Worm (Caenorhabditis elegans) whole organism, L1 larva: ENCODE measurements around the gene F20B6.6.

Experiments
- C04F5.9 ChIP-seq: sonication (generic microtip); optimal IDR thresholded peaks from 2 replicates; lab custom pipeline; 2016; ENCODE audit warnings: missing genetic modification characterization, missing compliant biosample characterization
- C16A3.4 ChIP-seq: fragments of 150-350 bp; optimal IDR thresholded peaks from 2 replicates; lab custom pipeline; 2014; ENCODE audit warnings: missing biosample characterization, missing genetic modification characterization
- C34B4.2 ChIP-seq: sonication (generic microtip); optimal IDR thresholded peaks from 2 replicates; lab custom pipeline; 2017; ENCODE audit warnings: mild to moderate bottlenecking, missing genetic modification characterization, missing compliant biosample characterization
- F16B12.6 ChIP-seq: fragments of 150-350 bp; optimal IDR thresholded peaks from 2 replicates; lab custom pipeline; 2014; ENCODE audit warnings: missing biosample characterization, missing genetic modification characterization
- Y116A8C.19 ChIP-seq: sonication (generic microtip); optimal IDR thresholded peaks from 2 replicates; lab custom pipeline; 2016; ENCODE audit warnings: missing compliant biosample characterization, missing genetic modification characterization, borderline replicate concordance
- aha-1 ChIP-seq: fragments of 150-350 bp; optimal IDR thresholded peaks from 2 replicates; lab custom pipeline; 2014; ENCODE audit warnings: missing biosample characterization, missing genetic modification characterization
- alr-1 ChIP-seq: fragments of 200-800 bp; sonication (Bioruptor generic); optimal IDR thresholded peaks from 2 replicates; lab custom pipeline; 2018; ENCODE audit warnings: borderline replicate concordance, mild to moderate bottlenecking, missing genetic modification characterization, missing compliant biosample characterization
- ama-1 ChIP-seq: fragments of 150-350 bp; optimal IDR thresholded peaks from 2 replicates; lab custom pipeline; 2014
- ceh-63 ChIP-seq: fragments of 200-800 bp; sonication (Bioruptor generic); optimal IDR thresholded peaks from 2 replicates; lab custom pipeline; 2018; ENCODE audit warnings: mild to moderate bottlenecking, missing genetic modification characterization, missing compliant biosample characterization
- ceh-8 ChIP-seq: fragments of 200-800 bp; sonication (Bioruptor generic); optimal IDR thresholded peaks from 2 replicates; lab custom pipeline; 2018; ENCODE audit warnings: mild to moderate bottlenecking, missing genetic modification characterization, moderate library complexity, missing compliant biosample characterization
- ces-1 ChIP-seq: fragments of 150-350 bp; optimal IDR thresholded peaks from 2 replicates; lab custom pipeline; 2014; ENCODE audit warnings: missing biosample characterization, missing genetic modification reagents, missing genetic modification characterization
- dpl-1 ChIP-seq, 3 experiments: fragments of 150-350 bp in 2 of 3; sonication (generic microtip) in 1 of 3; optimal IDR thresholded peaks; 2 replicates each; lab custom pipeline; 2014 to 2017; ENCODE audit warnings: missing biosample characterization in 3 of 3, missing genetic modification characterization in 3 of 3, missing genetic modification reagents in 3 of 3
- dsc-1 ChIP-seq: sonication (generic microtip); optimal IDR thresholded peaks from 2 replicates; lab custom pipeline; 2016; ENCODE audit warnings: mild to moderate bottlenecking, missing genetic modification characterization, missing compliant biosample characterization
- efl-1 ChIP-seq, 4 experiments: fragments of 150-350 bp; optimal IDR thresholded peaks in 3 of 4; peaks in 1 of 4; 1 replicate in 1 of 4; 2 replicates in 3 of 4; lab custom pipeline; 2014; ENCODE audit warnings: missing biosample characterization in 2 of 4, missing genetic modification characterization in 2 of 4, missing genetic modification reagents in 2 of 4
- egl-13 ChIP-seq: sonication (generic microtip); optimal IDR thresholded peaks from 2 replicates; lab custom pipeline; 2016; ENCODE audit warnings: missing genotype, missing genetic modification reagents, missing genetic modification characterization, missing compliant biosample characterization
- egl-27 ChIP-seq, 2 experiments: fragments of 150-350 bp in 1 of 2; sonication (generic microtip); optimal IDR thresholded peaks; 3 replicates each; lab custom pipeline; 2017 to 2018; ENCODE audit warnings: missing biosample characterization in 2 of 2, missing genetic modification characterization in 2 of 2, missing genetic modification reagents in 2 of 2
- elt-2 ChIP-seq: sonication (generic microtip); optimal IDR thresholded peaks from 2 replicates; lab custom pipeline; 2016; ENCODE audit warnings: missing genetic modification characterization, mild to moderate bottlenecking, inconsistent platforms, missing compliant biosample characterization, missing genetic modification reagents
- ets-5 ChIP-seq: fragments of 200-800 bp; sonication (Bioruptor generic); IDR thresholded peaks from 2 replicates; pipeline ENCODE4 v1.3.6; 2022; ENCODE audit warnings: missing genetic modification characterization, missing compliant biosample characterization
- fkh-10 ChIP-seq: sonication (generic microtip); optimal IDR thresholded peaks from 2 replicates; lab custom pipeline; 2017; ENCODE audit warnings: missing biosample characterization, missing genetic modification reagents, missing genetic modification characterization
- fkh-4 ChIP-seq: sonication (generic microtip); optimal IDR thresholded peaks from 2 replicates; lab custom pipeline; 2016; ENCODE audit warnings: missing compliant biosample characterization, missing genetic modification characterization, borderline replicate concordance
- fkh-8 ChIP-seq: sonication (generic microtip); optimal IDR thresholded peaks from 2 replicates; lab custom pipeline; 2016; ENCODE audit warnings: mild to moderate bottlenecking, missing genetic modification characterization, missing compliant biosample characterization
- grh-1 ChIP-seq: fragments of 200-800 bp; sonication (Bioruptor generic); IDR thresholded peaks from 2 replicates; pipeline ENCODE4 v1.3.6; 2022; ENCODE audit warnings: missing genetic modification reagents, missing genetic modification characterization, missing compliant biosample characterization
- hlh-17 ChIP-seq: fragments of 200-800 bp; sonication (Bioruptor generic); optimal IDR thresholded peaks from 2 replicates; lab custom pipeline; 2018; ENCODE audit warnings: missing genetic modification characterization, mild to moderate bottlenecking, missing compliant biosample characterization, moderate library complexity, borderline replicate concordance
- hpl-2 ChIP-seq: fragments of 150-350 bp; optimal IDR thresholded peaks from 2 replicates; lab custom pipeline; 2014; ENCODE audit warnings: missing biosample characterization, missing genetic modification reagents, missing genetic modification characterization
- jun-1 ChIP-seq: fragments of 150-350 bp; optimal IDR thresholded peaks from 2 replicates; lab custom pipeline; 2014; ENCODE audit warnings: missing biosample characterization, missing genetic modification reagents, missing genetic modification characterization
- lin-35 ChIP-seq, 2 experiments: fragments of 150-350 bp; optimal IDR thresholded peaks; 2 replicates each; lab custom pipeline; 2014; ENCODE audit warnings: missing biosample characterization in 2 of 2, missing genetic modification characterization in 2 of 2, missing genetic modification reagents in 2 of 2
- lin-39 ChIP-seq: fragments of 150-350 bp; optimal IDR thresholded peaks from 2 replicates; lab custom pipeline; 2014; ENCODE audit warnings: missing biosample characterization, missing genetic modification reagents, missing genetic modification characterization
- lir-3 ChIP-seq: sonication (generic microtip); optimal IDR thresholded peaks from 2 replicates; lab custom pipeline; 2016; ENCODE audit warnings: mild to moderate bottlenecking, missing genetic modification characterization, moderate library complexity, missing compliant biosample characterization; ENCODE audit not compliant: poor library complexity
- mef-2 ChIP-seq: fragments of 150-350 bp; optimal IDR thresholded peaks from 2 replicates; lab custom pipeline; 2014; ENCODE audit warnings: missing biosample characterization, missing genetic modification characterization
- mep-1 ChIP-seq: fragments of 150-350 bp; optimal IDR thresholded peaks from 2 replicates; lab custom pipeline; 2014; ENCODE audit warnings: missing biosample characterization, missing genetic modification characterization
- nhr-11 ChIP-seq: fragments of 150-350 bp; optimal IDR thresholded peaks from 2 replicates; lab custom pipeline; 2014; ENCODE audit warnings: missing biosample characterization, missing genetic modification characterization
- nhr-28 ChIP-seq: fragments of 150-350 bp; optimal IDR thresholded peaks from 2 replicates; lab custom pipeline; 2014; ENCODE audit warnings: missing biosample characterization, missing genetic modification characterization
- nhr-76 ChIP-seq: sonication (generic microtip); optimal IDR thresholded peaks from 2 replicates; lab custom pipeline; 2017; ENCODE audit warnings: missing biosample characterization, missing genetic modification characterization
- nhr-85 ChIP-seq: sonication (generic microtip); peaks from one replicate; lab custom pipeline; 2016; ENCODE audit warnings: missing genetic modification characterization, inconsistent platforms, missing compliant biosample characterization
- nhr-90 ChIP-seq: sonication (generic microtip); optimal IDR thresholded peaks from 2 replicates; lab custom pipeline; 2016; ENCODE audit warnings: mild to moderate bottlenecking, missing genetic modification characterization, missing compliant biosample characterization; ENCODE audit not compliant: poor library complexity
- pax-3 ChIP-seq: fragments of 200-800 bp; sonication (Bioruptor generic); optimal IDR thresholded peaks from 2 replicates; lab custom pipeline; 2018; ENCODE audit warnings: mild to moderate bottlenecking, missing genetic modification characterization, moderate library complexity, missing compliant biosample characterization
- pqm-1 ChIP-seq: sonication (generic microtip); optimal IDR thresholded peaks from 3 replicates; lab custom pipeline; 2017; ENCODE audit warnings: missing biosample characterization, missing genetic modification characterization
- skn-1 ChIP-seq: fragments of 150-350 bp; optimal IDR thresholded peaks from 2 replicates; lab custom pipeline; 2014; ENCODE audit warnings: missing biosample characterization, missing genetic modification characterization
- snpc-4 ChIP-seq: fragments of 150-350 bp; optimal IDR thresholded peaks from 2 replicates; lab custom pipeline; 2014; ENCODE audit warnings: missing biosample characterization, missing genetic modification characterization
- sox-4 ChIP-seq: sonication (generic microtip); optimal IDR thresholded peaks from 2 replicates; lab custom pipeline; 2016; ENCODE audit warnings: missing genetic modification characterization, missing compliant biosample characterization
- sptf-1 ChIP-seq: fragments of 150-350 bp; optimal IDR thresholded peaks from 2 replicates; lab custom pipeline; 2014; ENCODE audit warnings: missing biosample characterization, missing genetic modification characterization
- sup-37 ChIP-seq: fragments of 200-800 bp; sonication (Bioruptor generic); optimal IDR thresholded peaks from 2 replicates; lab custom pipeline; 2018; ENCODE audit warnings: mild to moderate bottlenecking, missing genetic modification characterization, missing compliant biosample characterization
- tbx-2 ChIP-seq: sonication (generic microtip); optimal IDR thresholded peaks from 2 replicates; lab custom pipeline; 2016; ENCODE audit warnings: missing genetic modification characterization, missing compliant biosample characterization
- unc-30 ChIP-seq: sonication (generic microtip); optimal IDR thresholded peaks from 2 replicates; lab custom pipeline; 2017; ENCODE audit warnings: missing biosample characterization, missing genetic modification characterization
- unc-62 ChIP-seq: fragments of 150-350 bp; optimal IDR thresholded peaks from 2 replicates; lab custom pipeline; 2014; ENCODE audit warnings: missing biosample characterization, missing genetic modification reagents, missing genetic modification characterization
- vab-15 ChIP-seq: sonication (generic microtip); optimal IDR thresholded peaks from 2 replicates; lab custom pipeline; 2017; ENCODE audit warnings: missing genotype, mild to moderate bottlenecking, missing genetic modification characterization, missing compliant biosample characterization
- xbp-1 ChIP-seq: sonication (generic microtip); optimal IDR thresholded peaks from 2 replicates; lab custom pipeline; 2016; ENCODE audit warnings: missing genetic modification characterization, missing compliant biosample characterization
- zag-1 ChIP-seq: fragments of 150-350 bp; optimal IDR thresholded peaks from 2 replicates; lab custom pipeline; 2014; ENCODE audit warnings: missing biosample characterization, missing genetic modification characterization
- zip-4 ChIP-seq: fragments of 200-800 bp; sonication (Bioruptor generic); optimal IDR thresholded peaks from 2 replicates; lab custom pipeline; 2018; ENCODE audit warnings: mild to moderate bottlenecking, missing genetic modification characterization, moderate library complexity, missing compliant biosample characterization
- ztf-11 ChIP-seq, 2 experiments: sonication (generic microtip); optimal IDR thresholded peaks; 2 replicates each; lab custom pipeline; 2016 to 2017; ENCODE audit warnings: missing genetic modification characterization in 2 of 2, missing biosample characterization in 1 of 2, missing compliant biosample characterization in 1 of 2
- ztf-4 ChIP-seq: fragments of 150-350 bp; optimal IDR thresholded peaks from 2 replicates; lab custom pipeline; 2014; ENCODE audit warnings: missing biosample characterization, missing genetic modification characterization

Gene F20B6.6

ce11 chrX:4222779-4223387 lies 20.9 kb upstream of the F20B6.6 start:
- TF ChIP-seq snpc-4 (tag; lab: Kevin White, UChicago) (peak; percentile 18), nhr-76 (tag; lab: Kevin White, UChicago) (no peak), mef-2 (peak; percentile 84), F16B12.6 (tag; lab: Kevin White, UChicago) (no peak), pqm-1 (tag; lab: Kevin White, UChicago) (no peak), C34B4.2 (tag; lab: Kevin White, UChicago) (no peak), mep-1 (tag; lab: Kevin White, UChicago) (peak; percentile 65), grh-1 (peak; percentile 95), ceh-8 (GFP tag; lab: Kevin White, UChicago) (peak; percentile 44), egl-13 (tag; lab: Kevin White, UChicago) (peak; percentile 96), egl-27 (tag; optimal IDR thresholded peaks at IDR 0.05; lab: Kevin White, UChicago) (peak in 1 of 2 experiments; percentile 73), ets-5 (GFP tag; lab: Robert Waterston, UW) (no peak), dsc-1 (tag; lab: Kevin White, UChicago) (peak; percentile 96), hpl-2 (GFP tag; lab: Kevin White, UChicago) (peak; percentile 91), fkh-4 (peak; percentile 61), nhr-90 (peak; percentile 96), lin-39 (peak; percentile 84), lir-3 (tag; lab: Kevin White, UChicago) (peak; percentile 71), sptf-1 (no peak), zip-4 (GFP tag; lab: Kevin White, UChicago) (peak; percentile 83), dpl-1 (GFP tag; optimal IDR thresholded peaks at IDR 0.05; lab: Kevin White, UChicago) (peak; percentile 19 to 45 (median 22)), fkh-10 (GFP tag; lab: Kevin White, UChicago) (no peak), C16A3.4 (no peak), nhr-28 (tag; lab: Kevin White, UChicago) (peak; percentile 49), nhr-11 (tag; lab: Kevin White, UChicago) (peak; percentile 88), nhr-85 (tag; lab: Kevin White, UChicago) (peak; percentile 99), vab-15 (tag; lab: Kevin White, UChicago) (peak; percentile 9), skn-1 (no peak), ces-1 (GFP tag; lab: Kevin White, UChicago) (no peak), ceh-63 (GFP tag; lab: Kevin White, UChicago) (no peak), fkh-8 (tag; lab: Kevin White, UChicago) (peak; percentile 84), sox-4 (tag; lab: Kevin White, UChicago) (peak; percentile 94), efl-1 (optimal IDR thresholded peaks at IDR 0.05; lab: Kevin White, UChicago) (peak; percentile 92 to 99), efl-1 (GFP tag; optimal IDR thresholded peaks at IDR 0.05 in 1 of 2; lab: Kevin White, UChicago) (peak; percentile 38 to 93), hlh-17 (no peak), Y116A8C.19 (tag; lab: Kevin White, UChicago) (no peak), C04F5.9 (tag; lab: Kevin White, UChicago) (peak; percentile 86), xbp-1 (tag; lab: Kevin White, UChicago) (peak; percentile 96), elt-2 (peak; percentile 88), tbx-2 (tag; lab: Kevin White, UChicago) (peak; percentile 97), pax-3 (peak; percentile 86), zag-1 (tag; lab: Kevin White, UChicago) (no peak), ztf-4 (tag; lab: Kevin White, UChicago) (peak; percentile 95), unc-62 (no peak), aha-1 (tag; lab: Kevin White, UChicago) (peak; percentile 1), ama-1 (lab: Kevin White, UChicago) (peak; percentile 65), lin-35 (GFP tag; optimal IDR thresholded peaks at IDR 0.05; lab: Kevin White, UChicago) (peak; percentile 53 to 68), alr-1 (no peak), sup-37 (peak; percentile 88), unc-30 (tag; lab: Kevin White, UChicago) (no peak), ztf-11 (tag; optimal IDR thresholded peaks at IDR 0.05; lab: Kevin White, UChicago) (peak in 1 of 2 experiments; percentile 92), jun-1 (tag; lab: Kevin White, UChicago) (peak; percentile 91)
